Worm (Caenorhabditis elegans) whole organism, L2 larva: ENCODE measurements around the gene acox-1.5.

ENCODE experiments used
- C34F6.9 ChIP-seq: fragments of 150-350 bp; optimal IDR thresholded peaks from 2 replicates; lab custom pipeline; 2014; ENCODE audit warnings: missing biosample characterization, missing genetic modification characterization
- F13H6.1 ChIP-seq: sonication (generic microtip); optimal IDR thresholded peaks from 2 replicates; lab custom pipeline; 2016; ENCODE audit warnings: missing genetic modification characterization, missing compliant biosample characterization
- R02D3.7 ChIP-seq: fragments of 150-350 bp; optimal IDR thresholded peaks from 2 replicates; lab custom pipeline; 2014; ENCODE audit warnings: missing biosample characterization, missing genetic modification characterization
- Y55F3AM.14 ChIP-seq: fragments of 200-800 bp; sonication (Bioruptor generic); optimal IDR thresholded peaks from 2 replicates; lab custom pipeline; 2018; ENCODE audit warnings: mild to moderate bottlenecking, missing genetic modification characterization, missing compliant biosample characterization
- ZK546.5 ChIP-seq: sonication (generic microtip); optimal IDR thresholded peaks from 2 replicates; lab custom pipeline; 2017; ENCODE audit warnings: missing biosample characterization, missing genetic modification characterization
- alr-1 ChIP-seq: fragments of 150-350 bp; optimal IDR thresholded peaks from 2 replicates; lab custom pipeline; 2014; ENCODE audit warnings: missing biosample characterization, missing genetic modification characterization
- aly-2 ChIP-seq: fragments of 150-350 bp; optimal IDR thresholded peaks from 2 replicates; lab custom pipeline; 2014; ENCODE audit warnings: missing biosample characterization, missing genetic modification characterization
- ama-1 ChIP-seq: fragments of 150-350 bp; optimal IDR thresholded peaks from 2 replicates; lab custom pipeline; 2018; ENCODE audit warnings: inconsistent platforms
- ceh-16 ChIP-seq: fragments of 150-350 bp; optimal IDR thresholded peaks from 2 replicates; lab custom pipeline; 2014; ENCODE audit warnings: missing biosample characterization, missing genetic modification characterization
- ceh-82 ChIP-seq: fragments of 150-350 bp; optimal IDR thresholded peaks from 2 replicates; lab custom pipeline; 2014; ENCODE audit warnings: missing biosample characterization, missing genetic modification characterization
- crh-2 ChIP-seq: sonication (generic microtip); optimal IDR thresholded peaks from 2 replicates; lab custom pipeline; 2017; ENCODE audit warnings: missing biosample characterization, missing genetic modification characterization
- dmd-4 ChIP-seq: sonication (generic microtip); optimal IDR thresholded peaks from 2 replicates; lab custom pipeline; 2017; ENCODE audit warnings: missing biosample characterization, missing genetic modification characterization
- egl-27 ChIP-seq: sonication (generic microtip); optimal IDR thresholded peaks from 3 replicates; lab custom pipeline; 2017; ENCODE audit warnings: missing biosample characterization, missing genetic modification reagents, missing genetic modification characterization
- elt-1 ChIP-seq: fragments of 150-350 bp; optimal IDR thresholded peaks from 2 replicates; lab custom pipeline; 2014; ENCODE audit warnings: missing biosample characterization, missing genetic modification characterization
- elt-3 ChIP-seq: sonication (generic microtip); optimal IDR thresholded peaks from 2 replicates; lab custom pipeline; 2017; ENCODE audit warnings: missing biosample characterization, missing genetic modification characterization
- fos-1 ChIP-seq: fragments of 150-350 bp; optimal IDR thresholded peaks from 2 replicates; lab custom pipeline; 2014; ENCODE audit warnings: missing biosample characterization, missing genetic modification characterization
- gmeb-1 ChIP-seq: fragments of 150-350 bp; optimal IDR thresholded peaks from 2 replicates; lab custom pipeline; 2014; ENCODE audit warnings: missing biosample characterization, missing genetic modification characterization
- lin-13 ChIP-seq: fragments of 150-350 bp; optimal IDR thresholded peaks from 2 replicates; lab custom pipeline; 2014; ENCODE audit warnings: missing biosample characterization, missing genetic modification reagents, missing genetic modification characterization
- lin-39 ChIP-seq: fragments of 150-350 bp; optimal IDR thresholded peaks from 2 replicates; lab custom pipeline; 2014; ENCODE audit warnings: missing biosample characterization, missing genetic modification reagents, missing genetic modification characterization
- mab-5 ChIP-seq: fragments of 150-350 bp; optimal IDR thresholded peaks from 2 replicates; lab custom pipeline; 2014; ENCODE audit warnings: missing biosample characterization, missing genetic modification characterization
- mbf-1 ChIP-seq: sonication (generic microtip); optimal IDR thresholded peaks from 2 replicates; lab custom pipeline; 2017; ENCODE audit warnings: missing biosample characterization, missing genetic modification characterization
- mdl-1 ChIP-seq, 2 experiments: fragments of 150-350 bp in 1 of 2; sonication (generic microtip) in 1 of 2; optimal IDR thresholded peaks; 2 replicates each; lab custom pipeline; 2017; ENCODE audit warnings: missing biosample characterization in 2 of 2, missing genetic modification characterization in 2 of 2
- nhr-10 ChIP-seq: sonication (generic microtip); optimal IDR thresholded peaks from 2 replicates; lab custom pipeline; 2017; ENCODE audit warnings: missing biosample characterization, missing genetic modification characterization
- nhr-12 ChIP-seq: fragments of 150-350 bp; optimal IDR thresholded peaks from 2 replicates; lab custom pipeline; 2014; ENCODE audit warnings: missing biosample characterization, missing genetic modification characterization
- nhr-129 ChIP-seq: fragments of 150-350 bp; optimal IDR thresholded peaks from 2 replicates; lab custom pipeline; 2014; ENCODE audit warnings: missing biosample characterization, missing genetic modification characterization
- nhr-21 ChIP-seq: fragments of 150-350 bp; optimal IDR thresholded peaks from 2 replicates; lab custom pipeline; 2014; ENCODE audit warnings: missing biosample characterization, missing genetic modification characterization
- nhr-23 ChIP-seq: fragments of 150-350 bp; optimal IDR thresholded peaks from 2 replicates; lab custom pipeline; 2014; ENCODE audit warnings: missing biosample characterization, missing genetic modification reagents, missing genetic modification characterization
- nhr-237 ChIP-seq: fragments of 150-350 bp; optimal IDR thresholded peaks from 2 replicates; lab custom pipeline; 2014; ENCODE audit warnings: missing biosample characterization, missing genetic modification characterization
- nhr-25 ChIP-seq: fragments of 150-350 bp; sonication (generic microtip); optimal IDR thresholded peaks from 3 replicates; lab custom pipeline; 2014; ENCODE audit warnings: missing biosample characterization, missing genetic modification characterization
- nhr-6 ChIP-seq: fragments of 150-350 bp; optimal IDR thresholded peaks from 2 replicates; lab custom pipeline; 2014; ENCODE audit warnings: missing biosample characterization, missing genetic modification characterization
- nhr-77 ChIP-seq: fragments of 150-350 bp; optimal IDR thresholded peaks from 2 replicates; lab custom pipeline; 2014; ENCODE audit warnings: missing biosample characterization, missing genetic modification characterization
- peb-1 ChIP-seq: fragments of 150-350 bp; optimal IDR thresholded peaks from 2 replicates; lab custom pipeline; 2014; ENCODE audit warnings: missing biosample characterization, missing genetic modification characterization
- sem-4 ChIP-seq: fragments of 150-350 bp; optimal IDR thresholded peaks from 2 replicates; lab custom pipeline; 2014; ENCODE audit warnings: missing biosample characterization, missing genetic modification reagents, missing genetic modification characterization
- sma-3 ChIP-seq: sonication (generic microtip); optimal IDR thresholded peaks from 2 replicates; lab custom pipeline; 2016; ENCODE audit warnings: missing genetic modification reagents, missing genetic modification characterization, missing compliant biosample characterization
- sma-9 ChIP-seq, 2 experiments: fragments of 150-350 bp in 1 of 2; sonication (generic microtip) in 1 of 2; optimal IDR thresholded peaks; 2 replicates each; lab custom pipeline; 2014 to 2016; ENCODE audit warnings: missing genetic modification characterization in 2 of 2, mild to moderate bottlenecking in 1 of 2, missing biosample characterization in 1 of 2, missing compliant biosample characterization in 1 of 2, missing genetic modification reagents in 1 of 2, moderate library complexity in 1 of 2
- unc-39 ChIP-seq: fragments of 150-350 bp; optimal IDR thresholded peaks from 2 replicates; lab custom pipeline; 2014; ENCODE audit warnings: missing biosample characterization, missing genetic modification characterization
- unc-55 ChIP-seq: fragments of 150-350 bp; sonication (generic microtip); optimal IDR thresholded peaks from 3 replicates; lab custom pipeline; 2014; ENCODE audit warnings: missing biosample characterization, missing genetic modification reagents, missing genetic modification characterization
- unc-62 ChIP-seq: fragments of 150-350 bp; optimal IDR thresholded peaks from 2 replicates; lab custom pipeline; 2014; ENCODE audit warnings: missing biosample characterization, missing genetic modification reagents, missing genetic modification characterization
- zag-1 ChIP-seq: fragments of 150-350 bp; optimal IDR thresholded peaks from 2 replicates; lab custom pipeline; 2014; ENCODE audit warnings: missing biosample characterization, missing genetic modification characterization
- ztf-1 ChIP-seq: fragments of 200-800 bp; sonication (Bioruptor generic); conservative IDR thresholded peaks from 2 replicates; pipeline ENCODE4 v1.3.6; 2022; ENCODE audit warnings: missing genetic modification characterization, missing compliant biosample characterization
- ztf-11 ChIP-seq: sonication (generic microtip); optimal IDR thresholded peaks from 2 replicates; lab custom pipeline; 2017; ENCODE audit warnings: missing biosample characterization, missing genetic modification characterization

The acox-1.5 gene

DNA sequence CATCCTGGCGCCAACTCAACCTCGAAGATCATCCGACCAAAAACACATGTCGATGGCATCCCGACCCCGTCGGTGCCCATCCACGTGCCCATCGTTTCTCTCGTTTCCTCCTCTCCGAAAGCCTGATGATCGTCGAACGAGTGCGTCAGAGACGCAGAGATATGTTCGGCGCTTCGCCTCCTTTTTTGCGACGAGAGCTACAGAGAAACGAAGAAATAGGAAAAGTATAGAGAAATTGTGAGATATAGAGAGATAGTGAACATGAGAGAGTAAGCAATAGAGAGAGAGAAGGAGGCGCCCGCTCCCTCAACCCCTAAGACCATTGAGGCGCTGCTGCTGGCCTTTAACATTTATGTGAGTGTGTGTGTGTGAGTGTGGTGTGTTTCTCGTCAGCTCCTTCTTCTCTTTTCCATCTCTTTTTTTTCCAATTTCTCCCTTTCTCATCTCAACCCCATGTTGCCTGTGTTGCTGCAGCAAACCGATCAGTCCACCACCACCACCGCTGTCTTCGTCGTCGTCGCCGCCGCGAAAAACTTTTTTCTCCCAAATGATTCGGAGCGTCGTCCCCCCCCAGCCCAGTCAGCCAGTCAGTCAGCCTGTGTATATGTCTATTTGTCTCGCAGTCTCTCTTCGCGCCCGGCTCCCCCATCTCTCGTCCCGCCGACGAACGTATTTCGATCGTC is 27.2 kb upstream of the acox-1.5 start, which contains the start of gene hlh-11 (continued):
- TF ChIP-seq lin-39 (tag; lab: Kevin White, UChicago) (peak; percentile 47), unc-55 (GFP tag; lab: Kevin White, UChicago) (peak; percentile 94), nhr-77 (tag; lab: Kevin White, UChicago) (peak; percentile 12), nhr-23 (tag; lab: Kevin White, UChicago) (no peak), sma-9 (GFP tag; optimal IDR thresholded peaks at IDR 0.05; lab: Kevin White, UChicago) (peak; percentile 98), sma-9 (tag; optimal IDR thresholded peaks at IDR 0.05; lab: Kevin White, UChicago) (no peak), nhr-10 (tag; lab: Kevin White, UChicago) (no peak), zag-1 (peak; percentile 80), nhr-237 (tag; lab: Kevin White, UChicago) (no peak), ama-1 (lab: Kevin White, UChicago) (no peak), mdl-1 (tag; optimal IDR thresholded peaks at IDR 0.05; lab: Kevin White, UChicago) (peak; percentile 92 to 98), sma-3 (GFP tag; lab: Kevin White, UChicago) (peak; percentile 89), unc-62 (peak; percentile 75), nhr-129 (tag; lab: Kevin White, UChicago) (peak; percentile 92), nhr-6 (tag; lab: Kevin White, UChicago) (peak; percentile 86), mab-5 (peak; percentile 73), elt-1 (tag; lab: Kevin White, UChicago) (no peak), aly-2 (tag; lab: Kevin White, UChicago) (no peak)

DNA sequence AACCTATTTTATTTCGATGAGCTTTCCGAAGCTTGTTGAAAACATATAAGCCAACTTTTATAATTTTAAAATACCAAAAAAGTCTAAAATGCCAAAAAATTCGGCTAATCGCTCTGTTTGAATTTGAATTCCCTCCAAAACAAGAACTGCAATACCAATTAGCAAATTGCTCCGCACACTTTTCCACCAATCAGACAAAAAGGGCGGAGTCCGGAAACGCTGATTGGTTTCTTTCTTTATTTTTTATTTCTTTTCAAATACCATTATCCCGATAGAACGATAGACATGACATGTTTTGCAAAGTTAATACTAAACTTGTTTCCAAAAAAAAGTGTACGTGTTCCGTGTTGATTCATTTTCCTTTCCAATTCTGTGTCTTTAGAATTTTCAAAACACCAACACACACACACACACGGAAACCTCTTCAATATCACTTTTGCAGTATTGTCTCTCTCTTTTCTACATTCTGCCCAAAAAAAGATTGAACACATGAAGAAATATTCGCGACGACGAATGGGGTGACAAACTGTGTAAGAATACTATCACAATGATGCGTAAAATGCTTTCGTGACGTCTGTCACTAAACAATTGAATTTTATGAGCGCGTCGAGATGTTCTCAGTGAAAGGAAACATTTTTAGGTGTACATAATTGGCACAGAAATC is 25.7 kb upstream of the acox-1.5 start:
- TF ChIP-seq mab-5 = no peak
- TF ChIP-seq fos-1 (tag; lab: Kevin White, UChicago) = peak; percentile 1
- no peak for TF ChIP-seq peb-1 (tag; lab: Kevin White, UChicago)
- TF ChIP-seq sem-4 = no peak
- TF ChIP-seq F13H6.1 (tag; lab: Kevin White, UChicago) = no peak
- peak; percentile 11 for TF ChIP-seq sma-9 (GFP tag; optimal IDR thresholded peaks at IDR 0.05; lab: Kevin White, UChicago)
- no peak for TF ChIP-seq sma-9 (tag; optimal IDR thresholded peaks at IDR 0.05; lab: Kevin White, UChicago)
- TF ChIP-seq R02D3.7 (tag; lab: Kevin White, UChicago) = no peak
- TF ChIP-seq nhr-25 = peak; percentile 39

DNA sequence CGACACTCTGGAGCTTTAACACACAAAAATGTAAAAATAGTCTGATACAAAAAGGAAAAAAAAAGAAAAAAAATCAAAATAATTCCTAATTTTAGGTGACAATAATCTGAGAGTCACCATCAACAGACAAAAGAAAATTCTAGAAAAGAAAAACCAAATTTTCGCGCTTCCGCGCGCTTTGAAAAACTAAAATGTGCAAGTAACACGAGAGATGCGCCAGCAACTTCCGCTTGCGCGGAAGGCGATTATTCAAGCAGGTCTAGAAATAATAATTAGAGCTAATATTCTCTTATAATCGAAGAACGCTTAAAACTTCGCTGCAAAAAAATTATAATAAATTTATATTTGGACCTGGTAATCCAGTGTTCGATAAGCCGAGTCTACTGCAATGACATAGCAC is 24.9 kb upstream of the acox-1.5 start:
- TF ChIP-seq elt-3 (no peak), nhr-77 (tag; lab: Kevin White, UChicago) (no peak), ama-1 (lab: Kevin White, UChicago) (no peak), mdl-1 (tag; optimal IDR thresholded peaks at IDR 0.05; lab: Kevin White, UChicago) (no peak), nhr-237 (tag; lab: Kevin White, UChicago) (no peak), zag-1 (no peak), R02D3.7 (tag; lab: Kevin White, UChicago) (no peak), ceh-16 (tag; lab: Kevin White, UChicago) (no peak), sma-3 (GFP tag; lab: Kevin White, UChicago) (no peak), mbf-1 (tag; lab: Kevin White, UChicago) (no peak), nhr-6 (tag; lab: Kevin White, UChicago) (no peak), nhr-12 (tag; lab: Kevin White, UChicago) (no peak), unc-55 (GFP tag; lab: Kevin White, UChicago) (no peak), C34F6.9 (no peak), crh-2 (tag; lab: Kevin White, UChicago) (no peak), alr-1 (tag; lab: Kevin White, UChicago) (no peak)

DNA sequence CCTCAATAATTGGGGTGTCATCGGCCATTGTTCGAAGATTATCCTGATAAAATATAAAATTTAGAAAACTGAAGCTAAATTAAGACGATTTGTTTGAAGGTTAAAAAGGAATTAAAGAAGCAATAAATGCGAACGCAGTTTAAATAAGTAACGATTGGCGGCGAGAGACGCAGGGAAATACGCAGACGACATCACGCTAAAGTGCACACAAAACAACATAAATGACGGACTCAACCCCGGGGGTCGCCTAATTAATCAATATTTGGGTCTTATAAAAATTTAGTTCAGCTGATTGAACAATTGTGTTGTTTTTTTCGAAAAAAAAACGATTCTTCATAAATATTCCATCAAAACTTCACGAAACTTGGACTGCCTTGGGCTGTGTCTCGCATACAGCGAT is 24.4 kb upstream of the acox-1.5 start, which contains the start of gene hcp-3:
Gene hcp-3 (minus strand): TSS at position 45 of the 400 bp plus-strand sequence.
- TF ChIP-seq Y55F3AM.14 (GFP tag; lab: Kevin White, UChicago) (no peak), dmd-4 (tag; lab: Kevin White, UChicago) (no peak), nhr-25 (peak; percentile 10), C34F6.9 (peak; percentile 50), ZK546.5 (tag; lab: Kevin White, UChicago) (no peak), nhr-10 (tag; lab: Kevin White, UChicago) (no peak), nhr-6 (tag; lab: Kevin White, UChicago) (no peak), ztf-1 (GFP tag; lab: Robert Waterston, UW) (no peak), egl-27 (tag; lab: Kevin White, UChicago) (no peak), mab-5 (no peak), aly-2 (tag; lab: Kevin White, UChicago) (no peak), peb-1 (tag; lab: Kevin White, UChicago) (no peak), fos-1 (tag; lab: Kevin White, UChicago) (peak; percentile 10), mdl-1 (tag; optimal IDR thresholded peaks at IDR 0.05; lab: Kevin White, UChicago) (no peak), nhr-21 (tag; lab: Kevin White, UChicago) (no peak), ceh-82 (tag; lab: Kevin White, UChicago) (no peak), unc-39 (tag; lab: Kevin White, UChicago) (no peak), sma-9 (GFP tag; optimal IDR thresholded peaks at IDR 0.05; lab: Kevin White, UChicago) (peak; percentile 14), sma-9 (tag; optimal IDR thresholded peaks at IDR 0.05; lab: Kevin White, UChicago) (no peak), gmeb-1 (tag; lab: Kevin White, UChicago) (peak; percentile 77), unc-62 (no peak), elt-1 (tag; lab: Kevin White, UChicago) (no peak), nhr-129 (tag; lab: Kevin White, UChicago) (peak; percentile 42), F13H6.1 (tag; lab: Kevin White, UChicago) (peak; percentile 26), nhr-77 (tag; lab: Kevin White, UChicago) (no peak), ztf-11 (tag; lab: Kevin White, UChicago) (no peak), nhr-12 (tag; lab: Kevin White, UChicago) (no peak), zag-1 (no peak), R02D3.7 (tag; lab: Kevin White, UChicago) (no peak), lin-13 (GFP tag; lab: Kevin White, UChicago) (no peak), unc-55 (GFP tag; lab: Kevin White, UChicago) (peak; percentile 69)
